Worm (Caenorhabditis elegans) whole organism, midembryonic: ENCODE measurements around the gene B0334.10.

Experiments
- T22C8.4 ChIP-seq: fragments of 200-800 bp; sonication (Bioruptor generic); IDR thresholded peaks from 2 replicates; pipeline ENCODE4 v1.3.6; 2022; ENCODE audit warnings: missing genetic modification characterization, missing compliant biosample characterization
- cog-1 ChIP-seq: sonication (generic microtip); optimal IDR thresholded peaks from 2 replicates; lab custom pipeline; 2016; ENCODE audit warnings: missing genetic modification characterization, missing compliant biosample characterization
- flt-1 ChIP-seq: fragments of 200-800 bp; sonication (Bioruptor generic); IDR thresholded peaks from 2 replicates; pipeline ENCODE4 v1.3.6; 2022; ENCODE audit warnings: missing genetic modification characterization, missing compliant biosample characterization
- klf-2 ChIP-seq: fragments of 200-800 bp; sonication (Bioruptor generic); conservative IDR thresholded peaks from 2 replicates; pipeline ENCODE4 v1.3.6; 2022; ENCODE audit warnings: missing genetic modification reagents, missing genetic modification characterization, missing compliant biosample characterization
- med-1 ChIP-seq: sonication (generic microtip); optimal IDR thresholded peaks from 2 replicates; lab custom pipeline; 2017; ENCODE audit warnings: missing genetic modification characterization, mild to moderate bottlenecking, missing compliant biosample characterization, antibody characterized with exemption, missing genetic modification reagents; ENCODE audit not compliant: insufficient read depth
- ref-1 ChIP-seq: fragments of 200-800 bp; sonication (Bioruptor generic); conservative IDR thresholded peaks from 2 replicates; pipeline ENCODE4 v1.3.6; 2022; ENCODE audit warnings: missing genetic modification reagents, missing genetic modification characterization, missing compliant biosample characterization
- tab-1 ChIP-seq: fragments of 200-800 bp; sonication (Bioruptor generic); IDR thresholded peaks from 2 replicates; pipeline ENCODE4 v1.3.6; 2022; ENCODE audit warnings: missing genetic modification characterization, missing compliant biosample characterization
- ztf-23 ChIP-seq: fragments of 200-800 bp; sonication (Bioruptor generic); IDR thresholded peaks from 2 replicates; pipeline ENCODE4 v1.3.6; 2022; ENCODE audit warnings: missing genetic modification reagents, missing genetic modification characterization, missing compliant biosample characterization
- ztf-29 ChIP-seq: fragments of 200-800 bp; sonication (Bioruptor generic); IDR thresholded peaks from 2 replicates; pipeline ENCODE4 v1.3.6; 2022; ENCODE audit warnings: missing genetic modification reagents, missing genetic modification characterization, missing compliant biosample characterization

Gene B0334.10

DNA sequence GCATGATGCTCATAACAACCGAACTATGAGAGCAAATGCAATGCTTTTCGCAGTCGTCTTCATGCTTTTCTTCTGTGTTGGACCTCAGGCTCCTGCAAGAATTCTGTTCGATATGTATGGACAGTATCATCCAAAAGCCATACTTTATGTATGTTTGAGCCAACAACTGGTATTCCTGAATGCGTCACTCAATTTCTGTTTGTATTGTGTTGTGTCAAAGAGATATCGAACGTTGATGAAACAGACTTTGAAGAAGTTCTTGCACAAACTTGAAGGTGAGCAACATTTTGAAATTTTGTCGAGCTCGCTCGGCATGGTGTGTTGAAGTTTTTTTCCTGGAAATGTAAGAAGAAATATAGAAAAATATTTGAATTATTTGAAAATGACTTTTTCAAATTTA lies 5.4 kb upstream of the B0334.10 start:
- TF ChIP-seq T22C8.4 (GFP tag; lab: Robert Waterston, UW) = no peak
- no peak for TF ChIP-seq flt-1
- TF ChIP-seq med-1 = no peak
- TF ChIP-seq ztf-29 = no peak
- no peak for TF ChIP-seq cog-1 (tag; lab: Kevin White, UChicago)
- TF ChIP-seq ztf-23 (GFP tag; lab: Robert Waterston, UW) = no peak
- TF ChIP-seq ref-1 (GFP tag; lab: Robert Waterston, UW) = no peak
- no peak for TF ChIP-seq tab-1 (GFP tag; lab: Robert Waterston, UW)

DNA sequence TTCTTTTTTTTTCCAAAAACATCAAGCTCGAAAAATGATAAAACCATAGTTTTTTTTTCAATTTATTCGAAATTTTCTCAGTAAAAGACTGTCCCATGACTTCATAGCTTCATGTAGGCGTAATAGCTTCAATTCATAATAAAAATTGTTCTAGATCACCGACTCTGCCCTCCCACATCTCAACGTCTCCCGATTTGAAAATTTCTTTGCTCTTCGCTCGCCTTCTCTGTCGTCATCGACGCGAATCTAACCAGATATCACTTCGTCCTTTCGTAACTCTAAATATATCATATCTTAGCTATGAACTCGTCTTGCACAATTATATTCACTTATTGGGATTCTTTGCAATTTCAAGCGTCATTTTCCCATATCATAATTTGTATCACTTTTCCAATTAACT lies 3.5 kb upstream of the B0334.10 start, which contains the start of gene srh-44:
Gene srh-44, plus strand, starts transcription at position 301 of the 400 bp plus-strand sequence.
- no peak for TF ChIP-seq klf-2 (GFP tag; lab: Robert Waterston, UW)
- TF ChIP-seq ref-1 (GFP tag; lab: Robert Waterston, UW) = no peak
- no peak for TF ChIP-seq tab-1 (GFP tag; lab: Robert Waterston, UW)
- no peak for TF ChIP-seq T22C8.4 (GFP tag; lab: Robert Waterston, UW)
- no peak for TF ChIP-seq flt-1
- TF ChIP-seq cog-1 (tag; lab: Kevin White, UChicago) = no peak
- no peak for TF ChIP-seq ztf-23 (GFP tag; lab: Robert Waterston, UW)
- no peak for TF ChIP-seq med-1
- TF ChIP-seq ztf-29 = no peak

DNA sequence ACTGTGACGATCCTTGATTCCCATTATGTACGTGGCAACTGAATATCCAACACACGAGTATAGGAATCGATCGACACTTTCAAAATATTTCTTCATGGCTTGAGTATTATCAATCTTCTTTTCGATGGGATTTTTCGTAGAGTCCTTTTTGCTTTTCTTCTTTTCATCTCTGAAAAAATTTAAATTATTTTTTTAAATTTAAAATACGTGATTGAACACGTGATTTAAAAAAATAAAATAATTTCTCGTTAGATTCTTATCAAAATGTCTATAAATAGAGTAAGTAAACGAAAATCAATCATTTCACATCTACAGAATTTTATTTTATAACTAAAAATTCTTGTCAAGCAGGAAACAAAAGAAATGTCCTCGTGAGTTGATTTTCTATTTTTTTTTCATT lies 3.0 kb downstream of the B0334.10 start, which contains the start of gene Y62F5A.10:
Gene Y62F5A.10, plus strand, starts transcription at position 301 of the 400 bp plus-strand sequence.
- TF ChIP-seq T22C8.4 (GFP tag; lab: Robert Waterston, UW) (no peak), flt-1 (no peak), tab-1 (GFP tag; lab: Robert Waterston, UW) (no peak), med-1 (no peak), ztf-23 (GFP tag; lab: Robert Waterston, UW) (no peak), ref-1 (GFP tag; lab: Robert Waterston, UW) (no peak), ztf-29 (no peak), klf-2 (GFP tag; lab: Robert Waterston, UW) (no peak), cog-1 (tag; lab: Kevin White, UChicago) (no peak)

DNA sequence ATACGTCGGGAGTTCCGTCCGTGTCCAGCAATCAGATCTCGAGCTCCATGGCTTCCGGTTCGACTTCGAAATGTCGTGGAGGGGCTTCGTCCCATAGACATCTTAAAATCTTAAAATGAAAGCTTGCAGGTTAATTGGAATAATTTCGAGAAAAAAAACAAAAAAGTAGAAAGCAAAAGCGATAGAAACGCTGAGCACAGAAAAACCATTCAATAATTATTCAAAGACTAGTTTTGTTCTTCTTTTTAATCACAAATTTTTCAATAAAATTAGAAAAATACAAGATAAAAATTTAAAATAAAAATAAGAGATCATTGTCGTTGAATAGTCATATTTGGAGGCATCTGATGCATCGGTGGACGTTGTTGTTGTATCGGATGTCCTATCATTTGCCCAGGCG lies 8.7 kb downstream of the B0334.10 start, which contains the start of gene age-1:
Gene age-1, minus strand, starts transcription at position 101 of the 400 bp plus-strand sequence.
- TF ChIP-seq ztf-23 (GFP tag; lab: Robert Waterston, UW) (no peak), klf-2 (GFP tag; lab: Robert Waterston, UW) (no peak), med-1 (no peak), T22C8.4 (GFP tag; lab: Robert Waterston, UW) (no peak), flt-1 (no peak), tab-1 (GFP tag; lab: Robert Waterston, UW) (no peak), cog-1 (tag; lab: Kevin White, UChicago) (no peak)

DNA sequence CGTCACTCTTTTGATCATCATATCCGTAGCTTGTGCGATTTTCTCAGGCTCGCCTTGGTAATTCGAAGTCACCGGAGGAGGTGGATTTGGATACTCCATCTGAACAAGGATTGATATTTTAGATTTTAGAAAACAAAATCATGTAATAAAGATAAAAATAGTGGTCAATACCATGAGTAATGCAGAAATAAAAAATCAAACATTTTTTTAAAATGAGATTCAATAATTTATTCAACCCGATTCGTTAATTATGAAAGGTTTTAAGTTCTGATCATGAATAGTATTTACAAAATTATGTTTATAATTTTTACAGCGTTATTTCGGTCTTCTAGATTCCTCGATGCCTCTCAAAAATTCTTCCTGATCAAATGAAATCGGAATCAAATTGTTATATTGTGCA lies 15.4 kb downstream of the B0334.10 start, which contains the start of gene mdt-8:
Gene mdt-8, minus strand, starts transcription at position 101 of the 400 bp plus-strand sequence.
- TF ChIP-seq tab-1 (GFP tag; lab: Robert Waterston, UW) (no peak), T22C8.4 (GFP tag; lab: Robert Waterston, UW) (no peak), flt-1 (no peak), ztf-29 (no peak), klf-2 (GFP tag; lab: Robert Waterston, UW) (no peak), ztf-23 (GFP tag; lab: Robert Waterston, UW) (no peak), med-1 (no peak)

DNA sequence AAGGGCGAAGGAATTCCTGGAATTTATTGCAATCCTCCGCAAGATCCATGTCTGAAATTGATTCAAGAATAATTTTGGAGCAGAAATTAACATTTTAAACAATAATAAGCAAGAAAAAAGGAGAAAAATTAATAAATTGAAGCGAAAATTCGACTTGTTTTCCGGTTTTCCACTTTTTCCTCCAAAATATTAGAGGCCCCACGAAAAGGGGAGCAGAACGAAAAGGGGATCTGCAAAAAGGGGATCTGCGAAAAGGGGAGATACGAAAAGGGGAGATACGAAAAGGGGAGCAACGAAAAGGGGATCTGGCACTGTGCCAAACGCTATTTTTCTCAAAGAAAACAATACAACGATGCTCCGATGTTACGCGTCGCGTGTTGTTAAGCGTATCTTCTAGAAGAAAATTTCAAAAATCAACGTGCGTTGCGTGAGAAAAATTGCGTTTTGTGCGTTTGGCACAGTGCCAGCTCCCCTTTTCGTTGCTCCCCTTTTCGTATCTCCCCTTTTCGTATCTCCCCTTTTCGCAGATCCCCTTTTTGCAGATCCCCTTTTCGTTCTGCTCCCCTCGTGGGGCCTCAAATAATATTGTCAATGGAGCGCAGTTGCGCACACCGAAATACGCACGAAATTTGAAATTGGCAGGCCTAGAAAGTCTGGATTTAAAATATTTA lies 16.3 kb downstream of the B0334.10 start, which contains the start of gene Y62F5A.12:
Gene Y62F5A.12, minus strand, starts transcription at position 51 of the 671 bp plus-strand sequence.
- TF ChIP-seq klf-2 (GFP tag; lab: Robert Waterston, UW) = peak; percentile 94
- TF ChIP-seq cog-1 (tag; lab: Kevin White, UChicago) = peak; percentile 64
- TF ChIP-seq ref-1 (GFP tag; lab: Robert Waterston, UW) = peak; percentile 56
- peak; percentile 88 for TF ChIP-seq flt-1
- peak; percentile 73 for TF ChIP-seq T22C8.4 (GFP tag; lab: Robert Waterston, UW)
- peak; percentile 86 for TF ChIP-seq tab-1 (GFP tag; lab: Robert Waterston, UW)
- peak; percentile 57; the same call in 1 of the 2 replicates for TF ChIP-seq ztf-29
- peak; percentile 92 for TF ChIP-seq ztf-23 (GFP tag; lab: Robert Waterston, UW)

DNA sequence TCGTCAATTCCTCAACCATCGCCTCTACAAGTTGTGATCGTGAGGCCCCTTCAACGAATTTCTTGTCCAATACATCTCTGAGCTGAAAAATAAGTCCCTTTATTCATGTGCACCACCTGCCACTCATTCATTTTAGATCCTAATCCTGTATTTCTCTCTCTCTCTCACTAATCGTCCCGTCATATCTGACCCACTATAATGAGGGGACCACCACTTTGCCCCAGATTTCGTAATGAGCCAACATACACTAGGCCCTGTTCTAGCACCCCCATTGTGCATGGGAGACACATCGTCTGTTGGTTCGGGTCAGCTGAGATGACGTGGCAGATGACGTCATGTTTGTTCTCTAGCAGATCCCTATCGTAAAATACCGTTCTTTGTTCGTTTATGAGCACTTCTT lies 17.1 kb downstream of the B0334.10 start:
- TF ChIP-seq flt-1 (peak; percentile 71), T22C8.4 (GFP tag; lab: Robert Waterston, UW) (no peak)

DNA sequence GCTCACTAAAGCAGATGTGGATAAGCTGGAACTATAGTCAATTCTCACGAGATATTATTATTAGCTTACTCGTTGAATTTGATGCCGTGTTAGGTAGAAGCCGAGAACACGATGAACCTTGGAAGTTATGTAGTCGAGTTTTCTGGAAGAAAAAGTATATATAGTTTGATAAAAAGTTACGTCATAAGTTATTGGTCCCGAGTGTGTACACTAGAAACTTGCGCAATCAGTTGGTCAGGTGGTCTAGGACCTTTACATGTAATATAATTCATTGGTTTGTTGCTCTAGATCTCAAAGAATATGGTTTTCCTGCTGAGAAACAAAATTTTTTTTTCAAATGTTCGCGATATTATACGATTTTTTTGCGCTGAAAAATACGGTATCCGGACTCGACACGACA lies 17.6 kb downstream of the B0334.10 start:
- no peak for TF ChIP-seq cog-1 (tag; lab: Kevin White, UChicago)
- no peak for TF ChIP-seq T22C8.4 (GFP tag; lab: Robert Waterston, UW)
- TF ChIP-seq flt-1 = no peak
- TF ChIP-seq ztf-23 (GFP tag; lab: Robert Waterston, UW) = no peak
- no peak for TF ChIP-seq med-1
- no peak for TF ChIP-seq ztf-29
- no peak for TF ChIP-seq ref-1 (GFP tag; lab: Robert Waterston, UW)
- TF ChIP-seq tab-1 (GFP tag; lab: Robert Waterston, UW) = no peak
- no peak for TF ChIP-seq klf-2 (GFP tag; lab: Robert Waterston, UW)

DNA sequence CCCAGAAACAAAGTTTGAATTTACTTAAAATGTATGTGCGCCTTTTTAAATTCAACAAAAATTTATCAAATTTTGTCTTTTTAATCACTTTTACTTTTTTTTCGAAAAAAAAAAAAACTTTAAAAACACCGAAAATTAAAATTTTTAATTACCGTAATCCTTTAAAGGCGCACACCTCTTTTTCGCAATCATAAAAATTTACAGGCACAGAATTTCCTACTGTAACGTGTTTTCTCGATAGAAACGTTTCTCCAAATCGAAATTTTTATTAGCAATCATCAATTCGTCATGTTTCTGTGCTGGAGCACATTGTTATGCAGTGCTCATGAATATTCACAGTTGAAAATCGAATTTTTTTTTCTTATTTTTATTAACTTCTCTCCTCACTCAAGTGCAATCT lies 18.2 kb downstream of the B0334.10 start:
- TF ChIP-seq flt-1 (no peak), ztf-23 (GFP tag; lab: Robert Waterston, UW) (no peak), cog-1 (tag; lab: Kevin White, UChicago) (no peak), klf-2 (GFP tag; lab: Robert Waterston, UW) (no peak), ref-1 (GFP tag; lab: Robert Waterston, UW) (no peak), ztf-29 (no peak), med-1 (no peak), T22C8.4 (GFP tag; lab: Robert Waterston, UW) (no peak), tab-1 (GFP tag; lab: Robert Waterston, UW) (no peak)

DNA sequence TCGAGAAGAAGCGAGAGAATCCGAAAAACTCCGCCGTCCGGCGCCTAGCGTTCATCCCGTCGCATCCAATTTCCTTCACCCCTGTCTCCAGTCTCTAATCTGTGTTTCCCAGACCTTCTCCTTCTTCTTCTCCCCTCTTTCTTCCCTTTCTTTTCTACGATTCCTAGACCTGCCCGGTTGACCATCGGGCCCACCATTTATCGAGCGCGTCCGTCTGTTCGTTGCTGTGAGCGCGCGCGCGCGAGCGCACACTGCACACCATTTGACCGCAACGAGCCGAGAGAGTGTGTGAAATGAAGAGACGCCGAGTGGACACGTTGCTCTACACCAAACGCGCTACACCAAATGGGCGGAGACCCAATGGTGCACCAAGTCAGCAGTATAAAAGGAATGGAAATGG lies 18.8 kb downstream of the B0334.10 start:
- TF ChIP-seq ztf-23 (GFP tag; lab: Robert Waterston, UW) (0 out of 2 replicates have a peak, but pooled peaks have one; percentile 18), flt-1 (no peak)
